Fruit fly (Drosophila melanogaster): ENCODE measurements around the gene CG12716.

The CG12716 gene

dm6 chrX:12947670-12948069 lies 28.4 kb downstream of the CG12716 start (continued):
- TF ChIP-seq Optix (GFP tag; IDR thresholded peaks at IDR 0.05) (no peak), CkIIα-i1 (GFP tag; IDR thresholded peaks at IDR 0.05) (no peak), CG3726 (GFP tag; IDR thresholded peaks at IDR 0.05) (no peak), CG17802 (tag; optimal IDR thresholded peaks at IDR 0.05) (no peak), trh (GFP tag; optimal IDR thresholded peaks at IDR 0.05) (no peak), CG31388 (GFP tag; optimal IDR thresholded peaks at IDR 0.05) (no peak), CG15514 (GFP tag; optimal IDR thresholded peaks at IDR 0.05) (peak; percentile 18), gsb-n (tag; optimal IDR thresholded peaks at IDR 0.05) (no peak), crc (GFP tag; optimal IDR thresholded peaks at IDR 0.05) (no peak), Awh (GFP tag; IDR thresholded peaks at IDR 0.05) (no peak), Kr (GFP tag; optimal IDR thresholded peaks at IDR 0.05) (no peak), CG32532 (GFP tag; IDR thresholded peaks at IDR 0.05) (no peak), CG11093 (GFP tag; IDR thresholded peaks at IDR 0.05) (no peak), CG15269 (tag; optimal IDR thresholded peaks at IDR 0.05) (no peak), lola (GFP tag; optimal IDR thresholded peaks at IDR 0.05) (no peak), CG7372 (GFP tag; IDR thresholded peaks at IDR 0.05) (no peak), tup (GFP tag; optimal IDR thresholded peaks at IDR 0.05) (no peak), CG2875 (GFP tag; optimal IDR thresholded peaks at IDR 0.05) (peak; percentile 1), CG12219 (GFP tag; optimal IDR thresholded peaks at IDR 0.05) (no peak), Antp (GFP tag; optimal IDR thresholded peaks at IDR 0.05) (no peak), ttk (GFP tag; IDR thresholded peaks at IDR 0.05) (no peak), jumu (GFP tag; optimal IDR thresholded peaks at IDR 0.05) (no peak), CG4730 (GFP tag; IDR thresholded peaks at IDR 0.05) (no peak), Myb (GFP tag; optimal IDR thresholded peaks at IDR 0.05) (no peak), CG4360 (GFP tag; IDR thresholded peaks at IDR 0.05) (no peak), Fer2 (tag; optimal IDR thresholded peaks at IDR 0.05) (no peak), slp2 (GFP tag; optimal IDR thresholded peaks at IDR 0.05) (no peak), trem (tag; optimal IDR thresholded peaks at IDR 0.05) (no peak), CG3065 (GFP tag; optimal IDR thresholded peaks at IDR 0.05) (no peak), HmgZ (tag; optimal IDR thresholded peaks at IDR 0.05) (no peak), CG8388 (GFP tag; optimal IDR thresholded peaks at IDR 0.05) (peak; percentile 4), Xrp1 (GFP tag; IDR thresholded peaks at IDR 0.05) (no peak), Doc2 (GFP tag; IDR thresholded peaks at IDR 0.05) (no peak), gt (GFP tag; IDR thresholded peaks at IDR 0.05) (no peak), mld (GFP tag; IDR thresholded peaks at IDR 0.05; ENCODE audit: partially characterized antibody) (no peak), Six4 (GFP tag; optimal IDR thresholded peaks at IDR 0.05) (no peak), Hr51 (GFP tag; optimal IDR thresholded peaks at IDR 0.05) (no peak), chm (GFP tag; IDR thresholded peaks at IDR 0.05) (no peak), vfl (GFP tag; optimal IDR thresholded peaks at IDR 0.05) (no peak), CG9215 (GFP tag; IDR thresholded peaks at IDR 0.05) (no peak), CG4404 (GFP tag; IDR thresholded peaks at IDR 0.05) (no peak), CG13123 (GFP tag; optimal IDR thresholded peaks at IDR 0.05) (no peak), Max (GFP tag; optimal IDR thresholded peaks at IDR 0.05) (no peak), pfk (GFP tag; optimal IDR thresholded peaks at IDR 0.05) (peak; percentile 37), YL-1 (GFP tag; optimal IDR thresholded peaks at IDR 0.05) (peak; percentile 11), CG18619 (GFP tag; optimal IDR thresholded peaks at IDR 0.05) (peak; percentile 30), ind (GFP tag; optimal IDR thresholded peaks at IDR 0.05) (no peak), Bdp1 (GFP tag; optimal IDR thresholded peaks at IDR 0.05) (no peak), CG14014 (GFP tag; IDR thresholded peaks at IDR 0.05) (no peak), phol (tag; optimal IDR thresholded peaks at IDR 0.05) (peak; percentile 37), Atf3 (GFP tag; optimal IDR thresholded peaks at IDR 0.05) (no peak), wor (GFP tag; IDR thresholded peaks at IDR 0.05) (no peak), ato (GFP tag; IDR thresholded peaks at IDR 0.05; ENCODE audit: partially characterized antibody) (no peak)
